Worm (Caenorhabditis elegans): ENCODE results near the gene best-19.

DNA sequence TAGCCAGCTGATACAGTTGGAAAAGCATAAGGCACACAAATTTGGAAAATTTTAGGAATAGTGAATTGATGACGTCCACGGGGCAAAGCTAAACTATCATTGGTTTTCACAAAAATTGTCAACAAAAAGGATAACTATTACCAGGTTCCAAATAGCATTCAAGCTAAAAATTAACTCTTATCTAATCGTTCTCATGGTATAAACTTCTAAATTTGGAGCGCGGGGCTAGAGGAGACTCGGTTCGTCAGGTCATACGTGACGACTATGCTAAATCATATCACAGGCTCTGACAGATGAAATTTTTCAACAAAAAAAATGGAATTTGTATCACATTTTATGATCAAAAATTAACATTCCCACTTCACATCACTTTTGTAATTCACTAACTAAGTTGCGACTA is 15.7 kb downstream of the best-19 start:
- TF ChIP-seq skn-1 (tag; optimal IDR thresholded peaks at IDR 0.05) (no peak), nhr-23 (tag; optimal IDR thresholded peaks at IDR 0.05) (no peak), nhr-12 (tag; optimal IDR thresholded peaks at IDR 0.05) (no peak), unc-62 (GFP tag; optimal IDR thresholded peaks at IDR 0.05) (no peak), fos-1 (tag; optimal IDR thresholded peaks at IDR 0.05) (no peak), lin-15B (tag; optimal IDR thresholded peaks at IDR 0.05) (no peak), tbx-2 (tag; optimal IDR thresholded peaks at IDR 0.05) (no peak), nfya-1 (tag; optimal IDR thresholded peaks at IDR 0.05; ENCODE audit: insufficient read depth) (no peak), nhr-11 (tag; optimal IDR thresholded peaks at IDR 0.05) (no peak), nhr-67 (tag; optimal IDR thresholded peaks at IDR 0.05) (no peak), jun-1 (tag; optimal IDR thresholded peaks at IDR 0.05) (no peak), pha-4 (tag; optimal IDR thresholded peaks at IDR 0.05) (no peak)
